Worm (Caenorhabditis elegans): ENCODE results near the gene F48G7.8.

F48G7.8 gene

DNA sequence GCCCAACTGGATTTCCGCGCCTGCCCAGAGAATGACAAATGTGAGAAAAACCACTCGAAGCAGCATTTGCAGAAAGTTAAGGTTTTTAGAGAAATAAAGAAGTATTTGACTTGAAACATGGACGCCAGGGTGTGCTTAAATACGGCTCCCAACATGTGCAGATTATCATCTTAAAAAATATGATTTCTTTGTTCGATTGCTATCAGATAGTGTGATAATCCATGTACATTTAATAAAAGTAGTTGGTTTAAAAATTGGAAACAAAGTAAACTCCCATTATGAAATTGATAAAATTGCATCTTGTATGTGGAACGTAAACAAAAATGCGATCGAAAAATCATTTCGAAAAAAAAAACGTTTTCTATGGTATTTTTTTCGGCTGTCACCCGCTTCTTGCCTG is at the start of gene F48G7.8:
Gene F48G7.8 (minus strand): TSS at position 101 of the 400 bp plus-strand sequence.
- TF ChIP-seq pha-4 (tag; optimal IDR thresholded peaks at IDR 0.05) (no peak), ceh-9 (tag; optimal IDR thresholded peaks at IDR 0.05) (no peak), elt-2 (tag; optimal IDR thresholded peaks at IDR 0.05) (no peak), skn-1 (tag; optimal IDR thresholded peaks at IDR 0.05) (no peak), mdl-1 (tag; optimal IDR thresholded peaks at IDR 0.05) (no peak), R02D3.7 (tag; optimal IDR thresholded peaks at IDR 0.05) (no peak), lin-39 (tag; optimal IDR thresholded peaks at IDR 0.05) (no peak), ceh-28 (tag; optimal IDR thresholded peaks at IDR 0.05) (no peak), pqm-1 (tag; optimal IDR thresholded peaks at IDR 0.05) (no peak), ceh-82 (tag; optimal IDR thresholded peaks at IDR 0.05) (no peak)

DNA sequence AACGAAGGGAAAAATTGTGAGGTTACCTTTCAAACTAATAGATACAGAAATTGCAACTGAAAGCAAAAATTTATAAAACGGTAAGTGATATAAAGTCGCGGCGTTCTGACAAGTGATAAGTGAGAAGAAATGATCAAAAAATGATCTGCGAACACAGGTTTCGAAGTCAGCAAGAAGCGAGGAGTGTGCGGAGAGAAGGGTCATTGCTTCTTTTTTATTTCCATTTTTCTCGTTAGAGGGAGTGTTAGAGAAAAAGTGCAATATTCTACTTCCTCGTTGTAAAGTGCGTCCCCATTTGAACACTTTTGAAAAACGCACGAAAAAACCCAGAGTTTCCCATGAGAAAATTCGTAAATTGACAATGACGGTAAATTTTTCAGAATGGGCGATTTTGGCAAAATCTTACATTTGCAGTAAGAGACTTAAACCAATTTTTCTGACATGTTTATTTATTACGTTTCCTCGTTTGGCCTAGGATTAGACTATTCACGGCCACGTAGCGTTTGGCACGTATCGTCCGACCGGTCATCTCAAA is 49.1 kb upstream of the F48G7.8 start, which contains the start of the genes fbxa-72 and srx-21:
Gene fbxa-72 (minus strand): TSS at position 204 of the 535 bp plus-strand sequence.
Gene srx-21 (plus strand): TSS at position 485 of the 535 bp plus-strand sequence.
- TF ChIP-seq nhr-43 (tag; optimal IDR thresholded peaks at IDR 0.05; ENCODE audit: poor library complexity, severe bottlenecking) (peak; percentile 60), snpc-4 (tag; optimal IDR thresholded peaks at IDR 0.05) (peak; percentile 12), ceh-28 (tag; optimal IDR thresholded peaks at IDR 0.05) (peak; percentile 30), lin-15B (tag; optimal IDR thresholded peaks at IDR 0.05) (peak; percentile 21), nhr-23 (tag; optimal IDR thresholded peaks at IDR 0.05) (peak; percentile 62), ceh-9 (tag; optimal IDR thresholded peaks at IDR 0.05) (no peak), lsy-12 (tag; optimal IDR thresholded peaks at IDR 0.05) (no peak), hmg-11 (tag; optimal IDR thresholded peaks at IDR 0.05) (no peak), nhr-25 (tag; optimal IDR thresholded peaks at IDR 0.05) (peak; percentile 36), elt-2 (tag; optimal IDR thresholded peaks at IDR 0.05) (peak; percentile 28), ztf-11 (tag; optimal IDR thresholded peaks at IDR 0.05) (no peak), nhr-237 (tag; optimal IDR thresholded peaks at IDR 0.05) (no peak), nhr-11 (tag; optimal IDR thresholded peaks at IDR 0.05) (no peak)

DNA sequence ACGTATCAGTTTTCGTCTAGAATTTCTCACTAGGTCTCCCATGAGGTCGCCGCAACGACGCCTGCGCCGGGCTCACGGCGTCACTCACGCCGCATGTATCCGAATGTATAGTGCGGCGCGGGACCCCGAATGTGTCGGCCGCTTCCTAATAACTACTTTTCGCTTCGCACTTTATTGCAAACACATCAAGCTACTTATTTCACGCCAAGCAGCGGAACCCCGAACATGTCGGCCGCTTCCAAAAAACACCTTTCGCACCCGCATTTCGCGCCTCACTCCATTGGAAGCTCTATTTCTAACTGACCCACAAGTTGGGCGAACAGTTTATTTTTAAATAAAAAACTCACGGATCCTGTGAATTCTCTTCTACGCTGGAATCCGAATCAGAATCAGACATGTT is 48.6 kb upstream of the F48G7.8 start:
- TF ChIP-seq pqm-1 (tag; optimal IDR thresholded peaks at IDR 0.05) (no peak), zag-1 (tag; optimal IDR thresholded peaks at IDR 0.05) (no peak), daf-12 (tag; optimal IDR thresholded peaks at IDR 0.05) (no peak), aly-2 (tag; optimal IDR thresholded peaks at IDR 0.05) (no peak), R02D3.7 (tag; optimal IDR thresholded peaks at IDR 0.05) (no peak), unc-39 (tag; optimal IDR thresholded peaks at IDR 0.05) (no peak), snpc-4 (tag; optimal IDR thresholded peaks at IDR 0.05) (peak; percentile 24)

- TF ChIP-seq sea-2 (GFP tag; optimal IDR thresholded peaks at IDR 0.05): no peak
- TF ChIP-seq nhr-12 (tag; optimal IDR thresholded peaks at IDR 0.05): no peak
- no peak for TF ChIP-seq ceh-82 (tag; optimal IDR thresholded peaks at IDR 0.05)
- TF ChIP-seq nhr-28 (tag; optimal IDR thresholded peaks at IDR 0.05): no peak
- no peak for TF ChIP-seq elt-2 (tag; optimal IDR thresholded peaks at IDR 0.05)
- TF ChIP-seq nhr-23 (tag; optimal IDR thresholded peaks at IDR 0.05): no peak
Measured at ce11 chrV:674213-674612, 46.7 kb upstream of the F48G7.8 start, which contains the start of gene sru-25. sru-25 (minus strand) TSS chrV:674313.

DNA sequence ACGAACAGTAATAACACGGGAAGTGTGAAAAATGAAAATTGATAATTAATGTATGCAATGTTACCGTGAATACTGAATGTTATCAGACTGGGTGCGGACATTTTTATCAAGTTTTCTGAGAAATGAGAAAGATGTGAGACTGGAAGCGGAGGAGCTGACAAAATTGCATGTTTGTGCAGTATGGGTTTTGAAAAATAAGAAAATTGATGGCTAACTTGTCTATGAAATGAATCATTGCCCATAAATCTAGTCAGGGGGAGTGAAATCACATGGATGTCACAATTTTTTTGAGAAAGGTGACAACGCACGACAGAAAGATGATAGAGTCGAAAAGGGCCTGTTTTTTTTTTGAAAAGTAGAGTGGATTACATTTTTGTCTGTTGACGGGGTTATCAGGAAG is 43.9 kb upstream of the F48G7.8 start, which contains the start of gene sru-24:
Gene sru-24 (minus strand): TSS at position 101 of the 400 bp plus-strand sequence.
- TF ChIP-seq nhr-12 (tag; optimal IDR thresholded peaks at IDR 0.05) (no peak), ztf-4 (tag; optimal IDR thresholded peaks at IDR 0.05) (no peak), elt-3 (tag; optimal IDR thresholded peaks at IDR 0.05) (no peak), eor-1 (tag; optimal IDR thresholded peaks at IDR 0.05) (no peak), zag-1 (tag; optimal IDR thresholded peaks at IDR 0.05) (no peak), ceh-16 (tag; optimal IDR thresholded peaks at IDR 0.05) (no peak), nhr-43 (tag; optimal IDR thresholded peaks at IDR 0.05; ENCODE audit: poor library complexity, severe bottlenecking) (no peak), nhr-77 (tag; optimal IDR thresholded peaks at IDR 0.05) (no peak), pqm-1 (tag; optimal IDR thresholded peaks at IDR 0.05) (no peak), fos-1 (tag; optimal IDR thresholded peaks at IDR 0.05) (no peak), fkh-10 (GFP tag; optimal IDR thresholded peaks at IDR 0.05) (no peak), pha-4 (tag; optimal IDR thresholded peaks at IDR 0.05) (no peak), nhr-76 (tag; optimal IDR thresholded peaks at IDR 0.05) (no peak), ama-1 (optimal IDR thresholded peaks at IDR 0.05) (no peak), lin-15B (tag; optimal IDR thresholded peaks at IDR 0.05) (no peak), nhr-67 (tag; optimal IDR thresholded peaks at IDR 0.05) (no peak), ceh-82 (tag; optimal IDR thresholded peaks at IDR 0.05) (no peak), nhr-11 (tag; optimal IDR thresholded peaks at IDR 0.05) (no peak)

All from whole organism, L3 larva.